Worm (Caenorhabditis elegans) whole organism, L1 larva: ENCODE results near the gene srg-1.

ENCODE experiments used
- C04F5.9 ChIP-seq: sonication (generic microtip); optimal IDR thresholded peaks from 2 replicates; lab custom pipeline; 2016; ENCODE audit warnings: missing genetic modification characterization, missing compliant biosample characterization
- F16B12.6 ChIP-seq: fragments of 150-350 bp; optimal IDR thresholded peaks from 2 replicates; lab custom pipeline; 2014; ENCODE audit warnings: missing biosample characterization, missing genetic modification characterization
- Y116A8C.19 ChIP-seq: sonication (generic microtip); optimal IDR thresholded peaks from 2 replicates; lab custom pipeline; 2016; ENCODE audit warnings: missing compliant biosample characterization, missing genetic modification characterization, borderline replicate concordance
- aha-1 ChIP-seq: fragments of 150-350 bp; optimal IDR thresholded peaks from 2 replicates; lab custom pipeline; 2014; ENCODE audit warnings: missing biosample characterization, missing genetic modification characterization
- blmp-1 ChIP-seq: fragments of 150-350 bp; optimal IDR thresholded peaks from 2 replicates; lab custom pipeline; 2014; ENCODE audit warnings: missing biosample characterization, missing genetic modification characterization
- ceh-63 ChIP-seq: fragments of 200-800 bp; sonication (Bioruptor generic); optimal IDR thresholded peaks from 2 replicates; lab custom pipeline; 2018; ENCODE audit warnings: mild to moderate bottlenecking, missing genetic modification characterization, missing compliant biosample characterization
- ceh-88 ChIP-seq: fragments of 200-800 bp; sonication (Bioruptor generic); IDR thresholded peaks from 2 replicates; pipeline ENCODE4 v1.3.6; 2022; ENCODE audit warnings: missing genetic modification characterization, missing compliant biosample characterization
- dpl-1 ChIP-seq, 3 experiments: fragments of 150-350 bp in 2 of 3; sonication (generic microtip) in 1 of 3; optimal IDR thresholded peaks; 2 replicates each; lab custom pipeline; 2014 to 2017; ENCODE audit warnings: missing biosample characterization in 3 of 3, missing genetic modification characterization in 3 of 3, missing genetic modification reagents in 3 of 3
- dsc-1 ChIP-seq: sonication (generic microtip); optimal IDR thresholded peaks from 2 replicates; lab custom pipeline; 2016; ENCODE audit warnings: mild to moderate bottlenecking, missing genetic modification characterization, missing compliant biosample characterization
- efl-1 ChIP-seq, 4 experiments: fragments of 150-350 bp; optimal IDR thresholded peaks in 3 of 4; peaks in 1 of 4; 1 replicate in 1 of 4; 2 replicates in 3 of 4; lab custom pipeline; 2014; ENCODE audit warnings: missing biosample characterization in 2 of 4, missing genetic modification characterization in 2 of 4, missing genetic modification reagents in 2 of 4
- efl-3 ChIP-seq: fragments of 200-800 bp; sonication (Bioruptor generic); optimal IDR thresholded peaks from 2 replicates; lab custom pipeline; 2018; ENCODE audit warnings: mild to moderate bottlenecking, missing genetic modification characterization, missing compliant biosample characterization
- egl-13 ChIP-seq: sonication (generic microtip); optimal IDR thresholded peaks from 2 replicates; lab custom pipeline; 2016; ENCODE audit warnings: missing genotype, missing genetic modification reagents, missing genetic modification characterization, missing compliant biosample characterization
- elt-2 ChIP-seq: sonication (generic microtip); optimal IDR thresholded peaks from 2 replicates; lab custom pipeline; 2016; ENCODE audit warnings: missing genetic modification characterization, mild to moderate bottlenecking, inconsistent platforms, missing compliant biosample characterization, missing genetic modification reagents
- ets-5 ChIP-seq: fragments of 200-800 bp; sonication (Bioruptor generic); IDR thresholded peaks from 2 replicates; pipeline ENCODE4 v1.3.6; 2022; ENCODE audit warnings: missing genetic modification characterization, missing compliant biosample characterization
- fkh-10 ChIP-seq: sonication (generic microtip); optimal IDR thresholded peaks from 2 replicates; lab custom pipeline; 2017; ENCODE audit warnings: missing biosample characterization, missing genetic modification reagents, missing genetic modification characterization
- fos-1 ChIP-seq: fragments of 150-350 bp; optimal IDR thresholded peaks from 2 replicates; lab custom pipeline; 2014; ENCODE audit warnings: missing biosample characterization, missing genetic modification characterization
- hpl-2 ChIP-seq: fragments of 150-350 bp; optimal IDR thresholded peaks from 2 replicates; lab custom pipeline; 2014; ENCODE audit warnings: missing biosample characterization, missing genetic modification reagents, missing genetic modification characterization
- irx-1 ChIP-seq: sonication (generic microtip); optimal IDR thresholded peaks from 2 replicates; lab custom pipeline; 2016; ENCODE audit warnings: missing genetic modification characterization, missing compliant biosample characterization
- isw-1 ChIP-seq: fragments of 200-800 bp; sonication (Bioruptor generic); IDR thresholded peaks from 2 replicates; pipeline ENCODE4 v1.3.6; 2022; ENCODE audit warnings: missing genetic modification characterization, missing compliant biosample characterization
- lin-13 ChIP-seq: fragments of 150-350 bp; optimal IDR thresholded peaks from 2 replicates; lab custom pipeline; 2014; ENCODE audit warnings: missing biosample characterization, missing genetic modification reagents, missing genetic modification characterization
- lin-14 ChIP-seq: fragments of 200-800 bp; sonication (Bioruptor generic); optimal IDR thresholded peaks from 2 replicates; lab custom pipeline; 2018; ENCODE audit warnings: mild to moderate bottlenecking, missing genetic modification characterization, moderate library complexity, missing compliant biosample characterization
- lin-15B ChIP-seq: fragments of 150-350 bp; sonication (generic microtip); optimal IDR thresholded peaks from 3 replicates; lab custom pipeline; 2014; ENCODE audit warnings: missing biosample characterization, missing genetic modification characterization
- lin-35 ChIP-seq, 2 experiments: fragments of 150-350 bp; optimal IDR thresholded peaks; 2 replicates each; lab custom pipeline; 2014; ENCODE audit warnings: missing biosample characterization in 2 of 2, missing genetic modification characterization in 2 of 2, missing genetic modification reagents in 2 of 2
- lin-39 ChIP-seq: fragments of 150-350 bp; optimal IDR thresholded peaks from 2 replicates; lab custom pipeline; 2014; ENCODE audit warnings: missing biosample characterization, missing genetic modification reagents, missing genetic modification characterization
- lir-3 ChIP-seq: sonication (generic microtip); optimal IDR thresholded peaks from 2 replicates; lab custom pipeline; 2016; ENCODE audit warnings: mild to moderate bottlenecking, missing genetic modification characterization, moderate library complexity, missing compliant biosample characterization; ENCODE audit not compliant: poor library complexity
- mab-9 ChIP-seq: fragments of 200-800 bp; sonication (Bioruptor generic); IDR thresholded peaks from 2 replicates; pipeline ENCODE4 v1.3.6; 2022; ENCODE audit warnings: missing genetic modification reagents, missing genetic modification characterization, missing compliant biosample characterization
- mdl-1 ChIP-seq, 2 experiments: fragments of 150-350 bp; optimal IDR thresholded peaks; 2 replicates each; lab custom pipeline; 2014 to 2017; ENCODE audit warnings: missing biosample characterization in 2 of 2, missing genetic modification characterization in 2 of 2, inconsistent platforms in 1 of 2
- mep-1 ChIP-seq: fragments of 150-350 bp; optimal IDR thresholded peaks from 2 replicates; lab custom pipeline; 2014; ENCODE audit warnings: missing biosample characterization, missing genetic modification characterization
- nhr-11 ChIP-seq: fragments of 150-350 bp; optimal IDR thresholded peaks from 2 replicates; lab custom pipeline; 2014; ENCODE audit warnings: missing biosample characterization, missing genetic modification characterization
- nhr-20 ChIP-seq: sonication (generic microtip); optimal IDR thresholded peaks from 2 replicates; lab custom pipeline; 2016; ENCODE audit warnings: mild to moderate bottlenecking, missing genetic modification characterization, missing compliant biosample characterization
- nhr-237 ChIP-seq: fragments of 150-350 bp; optimal IDR thresholded peaks from 2 replicates; lab custom pipeline; 2014; ENCODE audit warnings: missing biosample characterization, missing genetic modification characterization
- nhr-47 ChIP-seq: sonication (generic microtip); optimal IDR thresholded peaks from 2 replicates; lab custom pipeline; 2016; ENCODE audit warnings: mild to moderate bottlenecking, missing genetic modification characterization, moderate library complexity, missing compliant biosample characterization
- nhr-71 ChIP-seq: sonication (generic microtip); optimal IDR thresholded peaks from 2 replicates; lab custom pipeline; 2016; ENCODE audit warnings: mild to moderate bottlenecking, missing genetic modification characterization, moderate library complexity, missing compliant biosample characterization
- nhr-76 ChIP-seq: sonication (generic microtip); optimal IDR thresholded peaks from 2 replicates; lab custom pipeline; 2017; ENCODE audit warnings: missing biosample characterization, missing genetic modification characterization
- nhr-77 ChIP-seq: fragments of 150-350 bp; optimal IDR thresholded peaks from 2 replicates; lab custom pipeline; 2014; ENCODE audit warnings: missing biosample characterization, missing genetic modification characterization
- nhr-85 ChIP-seq: sonication (generic microtip); peaks from one replicate; lab custom pipeline; 2016; ENCODE audit warnings: missing genetic modification characterization, inconsistent platforms, missing compliant biosample characterization
- nhr-90 ChIP-seq: sonication (generic microtip); optimal IDR thresholded peaks from 2 replicates; lab custom pipeline; 2016; ENCODE audit warnings: mild to moderate bottlenecking, missing genetic modification characterization, missing compliant biosample characterization; ENCODE audit not compliant: poor library complexity
- pag-3 ChIP-seq: sonication (generic microtip); optimal IDR thresholded peaks from 2 replicates; lab custom pipeline; 2017; ENCODE audit warnings: missing genetic modification characterization, mild to moderate bottlenecking, missing compliant biosample characterization, antibody characterized with exemption, borderline replicate concordance; ENCODE audit not compliant: insufficient read depth
- pax-3 ChIP-seq: fragments of 200-800 bp; sonication (Bioruptor generic); optimal IDR thresholded peaks from 2 replicates; lab custom pipeline; 2018; ENCODE audit warnings: mild to moderate bottlenecking, missing genetic modification characterization, moderate library complexity, missing compliant biosample characterization
- pqm-1 ChIP-seq: sonication (generic microtip); optimal IDR thresholded peaks from 3 replicates; lab custom pipeline; 2017; ENCODE audit warnings: missing biosample characterization, missing genetic modification characterization
- rnt-1 ChIP-seq: sonication (generic microtip); optimal IDR thresholded peaks from 2 replicates; lab custom pipeline; 2016; ENCODE audit warnings: mild to moderate bottlenecking, missing genetic modification characterization, moderate library complexity, missing compliant biosample characterization
- skn-1 ChIP-seq: fragments of 150-350 bp; optimal IDR thresholded peaks from 2 replicates; lab custom pipeline; 2014; ENCODE audit warnings: missing biosample characterization, missing genetic modification characterization
- snpc-4 ChIP-seq: fragments of 150-350 bp; optimal IDR thresholded peaks from 2 replicates; lab custom pipeline; 2014; ENCODE audit warnings: missing biosample characterization, missing genetic modification characterization
- snu-23 ChIP-seq: sonication (generic microtip); optimal IDR thresholded peaks from 2 replicates; lab custom pipeline; 2016; ENCODE audit warnings: missing genetic modification characterization, missing compliant biosample characterization
- swsn-7 ChIP-seq: sonication (generic microtip); optimal IDR thresholded peaks from 2 replicates; lab custom pipeline; 2016; ENCODE audit warnings: missing genetic modification characterization, missing compliant biosample characterization
- tbx-2 ChIP-seq: sonication (generic microtip); optimal IDR thresholded peaks from 2 replicates; lab custom pipeline; 2016; ENCODE audit warnings: missing genetic modification characterization, missing compliant biosample characterization
- zip-4 ChIP-seq: fragments of 200-800 bp; sonication (Bioruptor generic); optimal IDR thresholded peaks from 2 replicates; lab custom pipeline; 2018; ENCODE audit warnings: mild to moderate bottlenecking, missing genetic modification characterization, moderate library complexity, missing compliant biosample characterization
- ztf-11 ChIP-seq, 2 experiments: sonication (generic microtip); optimal IDR thresholded peaks; 2 replicates each; lab custom pipeline; 2016 to 2017; ENCODE audit warnings: missing genetic modification characterization in 2 of 2, missing biosample characterization in 1 of 2, missing compliant biosample characterization in 1 of 2
- ztf-4 ChIP-seq: fragments of 150-350 bp; optimal IDR thresholded peaks from 2 replicates; lab custom pipeline; 2014; ENCODE audit warnings: missing biosample characterization, missing genetic modification characterization

Gene srg-1

ce11 chrIII:6279453-6279852 is 21.3 kb upstream of the srg-1 start:
- peak; percentile 6 for TF ChIP-seq rnt-1
- peak; percentile 76 for TF ChIP-seq nhr-85 (tag; lab: Kevin White, UChicago)
- no peak for TF ChIP-seq ceh-63 (GFP tag; lab: Kevin White, UChicago)
- peak; percentile 19 for TF ChIP-seq lin-13 (GFP tag; lab: Kevin White, UChicago)

ce11 chrIII:6278301-6278827 is 20.2 kb upstream of the srg-1 start, which contains the start of gene C18F10.7:
Gene C18F10.7 (minus strand): TSS chrIII:6278351.
- TF ChIP-seq dpl-1 (GFP tag; optimal IDR thresholded peaks at IDR 0.05; lab: Kevin White, UChicago) (peak; percentile 30 to 56 (median 48)), lin-14 (GFP tag; lab: Kevin White, UChicago) (peak; percentile 87), Y116A8C.19 (tag; lab: Kevin White, UChicago) (no peak), lin-39 (peak; percentile 51), ztf-4 (tag; lab: Kevin White, UChicago) (peak; percentile 43), skn-1 (no peak), pag-3 (tag; lab: Kevin White, UChicago) (no peak), lir-3 (tag; lab: Kevin White, UChicago) (peak; percentile 37), pax-3 (tag; lab: Kevin White, UChicago) (no peak), snu-23 (GFP tag; lab: Kevin White, UChicago) (peak; percentile 81), ceh-88 (GFP tag; lab: Robert Waterston, UW) (no peak; the same call in 1 of the 2 replicates), nhr-237 (tag; lab: Kevin White, UChicago) (no peak), snpc-4 (peak; percentile 64), C04F5.9 (tag; lab: Kevin White, UChicago) (peak; percentile 34), efl-1 (optimal IDR thresholded peaks at IDR 0.05; lab: Kevin White, UChicago) (peak; percentile 79 to 85), efl-1 (GFP tag; optimal IDR thresholded peaks at IDR 0.05 in 1 of 2; lab: Kevin White, UChicago) (peak; percentile 60 to 95), nhr-11 (tag; lab: Kevin White, UChicago) (peak; percentile 7), nhr-76 (tag; lab: Kevin White, UChicago) (no peak), hpl-2 (GFP tag; lab: Kevin White, UChicago) (no peak), fos-1 (tag; lab: Kevin White, UChicago) (peak; percentile 73), nhr-77 (tag; lab: Kevin White, UChicago) (peak; percentile 11), tbx-2 (tag; lab: Kevin White, UChicago) (peak; percentile 76), nhr-20 (tag; lab: Kevin White, UChicago) (peak; percentile 71), zip-4 (GFP tag; lab: Kevin White, UChicago) (no peak), nhr-71 (tag; lab: Kevin White, UChicago) (peak; percentile 89), fkh-10 (GFP tag; lab: Kevin White, UChicago) (no peak), F16B12.6 (tag; lab: Kevin White, UChicago) (peak; percentile 16), nhr-90 (peak; percentile 59), dsc-1 (tag; lab: Kevin White, UChicago) (peak; percentile 66), mdl-1 (tag; optimal IDR thresholded peaks at IDR 0.05; lab: Kevin White, UChicago) (peak in 1 of 2 experiments; percentile 90), swsn-7 (tag; lab: Kevin White, UChicago) (peak; percentile 86), efl-3 (no peak), mab-9 (GFP tag; lab: Robert Waterston, UW) (no peak), pqm-1 (no peak), nhr-47 (tag; lab: Kevin White, UChicago) (peak; percentile 73), ets-5 (no peak), ztf-11 (tag; optimal IDR thresholded peaks at IDR 0.05; lab: Kevin White, UChicago) (no peak), isw-1 (GFP tag; lab: Robert Waterston, UW) (peak; percentile 30), aha-1 (tag; lab: Kevin White, UChicago) (no peak), rnt-1 (peak; percentile 79), irx-1 (tag; lab: Kevin White, UChicago) (peak; percentile 52), lin-15B (no peak), lin-13 (GFP tag; lab: Kevin White, UChicago) (no peak), egl-13 (tag; lab: Kevin White, UChicago) (peak; percentile 71), lin-35 (GFP tag; optimal IDR thresholded peaks at IDR 0.05; lab: Kevin White, UChicago) (peak; percentile 55 to 63), mep-1 (tag; lab: Kevin White, UChicago) (peak; percentile 50), elt-2 (tag; lab: Kevin White, UChicago) (peak; percentile 61), blmp-1 (peak; percentile 49)
